Fruit fly (Drosophila melanogaster) whole organism, prepupa: ENCODE results near the gene ind.

ENCODE experiments used
- CG32006 ChIP-seq: fragments of 200-800 bp; sonication (Bioruptor generic); optimal IDR thresholded peaks from 3 replicates; lab custom pipeline; 2017; ENCODE audit warnings: missing biosample characterization, mild to moderate bottlenecking, missing genetic modification characterization
- CG34406 ChIP-seq: fragments of 200-800 bp; sonication (Bioruptor generic); optimal IDR thresholded peaks from 3 replicates; lab custom pipeline; 2016; ENCODE audit warnings: missing biosample characterization, missing genetic modification characterization
- CG6854 ChIP-seq: fragments of 200-800 bp; sonication (Bioruptor generic); optimal IDR thresholded peaks from 2 replicates; lab custom pipeline; 2017; ENCODE audit warnings: missing biosample characterization, mild to moderate bottlenecking, missing genetic modification characterization
- CG8119 ChIP-seq: fragments of 200-800 bp; sonication (Bioruptor generic); IDR thresholded peaks from 3 replicates; pipeline ENCODE4 v1.3.6; 2022; ENCODE audit warnings: missing biosample characterization, missing genetic modification characterization
- CG9139 ChIP-seq: fragments of 200-800 bp; sonication (Bioruptor generic); optimal IDR thresholded peaks from 3 replicates; lab custom pipeline; 2017; ENCODE audit warnings: missing biosample characterization, mild to moderate bottlenecking, missing genetic modification characterization
- Sox14 ChIP-seq: fragments of 200-800 bp; sonication (Bioruptor generic); optimal IDR thresholded peaks from 3 replicates; lab custom pipeline; 2016; ENCODE audit warnings: missing biosample characterization, missing genetic modification characterization
- acj6 ChIP-seq: fragments of 200-800 bp; sonication (Bioruptor generic); optimal IDR thresholded peaks from 3 replicates; lab custom pipeline; 2016; ENCODE audit warnings: missing biosample characterization, missing genetic modification characterization
- fkh ChIP-seq: fragments of 200-800 bp; sonication (Bioruptor generic); optimal IDR thresholded peaks from 3 replicates; lab custom pipeline; 2017; ENCODE audit warnings: missing biosample characterization, mild to moderate bottlenecking, missing genetic modification characterization, moderate library complexity

dm6 chr3L:15011638-15012335 is 31.9 kb downstream of the ind start:
- TF ChIP-seq CG32006 (GFP tag; lab: Kevin White, UChicago), result peak; percentile 83
- TF ChIP-seq CG6854 (GFP tag; lab: Kevin White, UChicago), result no peak
- peak; percentile 78 for TF ChIP-seq acj6
- TF ChIP-seq fkh (GFP tag; lab: Kevin White, UChicago), result no peak
- peak; percentile 71 for TF ChIP-seq Sox14 (GFP tag; lab: Kevin White, UChicago)
- TF ChIP-seq CG34406 (GFP tag; lab: Kevin White, UChicago), result peak; percentile 76
- peak; percentile 42 for TF ChIP-seq CG9139
- TF ChIP-seq CG8119 (GFP tag; lab: Robert Waterston, UW), result peak; percentile 87
